Worm (Caenorhabditis elegans): Measurements from ENCODE around the gene osm-10.
A peak's percentile ranks its signal among the peaks of the same experiment; 100 is the strongest.

osm-10 gene

DNA sequence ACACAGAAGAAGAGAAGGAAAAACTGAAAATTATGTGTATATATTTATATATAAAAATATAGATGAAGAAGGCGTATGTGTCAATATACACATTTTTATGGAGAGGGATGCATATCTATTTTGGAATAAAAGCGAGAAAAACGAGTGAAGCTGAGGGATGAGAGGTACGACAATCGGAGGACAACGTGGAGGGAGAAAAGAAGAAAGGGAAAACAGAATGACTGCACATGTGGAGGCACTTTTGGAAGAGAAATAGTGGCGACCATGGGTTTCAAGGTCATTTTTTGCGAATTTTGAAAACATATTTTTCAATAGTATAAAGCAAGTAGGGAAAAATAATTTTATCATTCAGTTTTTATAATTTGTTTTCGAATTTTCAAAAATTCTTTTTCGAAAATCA lies 49.5 kb downstream of the osm-10 start:
- TF ChIP-seq W03F9.2 (tag; optimal IDR thresholded peaks at IDR 0.05) = no peak
- TF ChIP-seq dao-5 (tag; optimal IDR thresholded peaks at IDR 0.05) = no peak
- no peak for TF ChIP-seq him-1 (tag; optimal IDR thresholded peaks at IDR 0.05)

DNA sequence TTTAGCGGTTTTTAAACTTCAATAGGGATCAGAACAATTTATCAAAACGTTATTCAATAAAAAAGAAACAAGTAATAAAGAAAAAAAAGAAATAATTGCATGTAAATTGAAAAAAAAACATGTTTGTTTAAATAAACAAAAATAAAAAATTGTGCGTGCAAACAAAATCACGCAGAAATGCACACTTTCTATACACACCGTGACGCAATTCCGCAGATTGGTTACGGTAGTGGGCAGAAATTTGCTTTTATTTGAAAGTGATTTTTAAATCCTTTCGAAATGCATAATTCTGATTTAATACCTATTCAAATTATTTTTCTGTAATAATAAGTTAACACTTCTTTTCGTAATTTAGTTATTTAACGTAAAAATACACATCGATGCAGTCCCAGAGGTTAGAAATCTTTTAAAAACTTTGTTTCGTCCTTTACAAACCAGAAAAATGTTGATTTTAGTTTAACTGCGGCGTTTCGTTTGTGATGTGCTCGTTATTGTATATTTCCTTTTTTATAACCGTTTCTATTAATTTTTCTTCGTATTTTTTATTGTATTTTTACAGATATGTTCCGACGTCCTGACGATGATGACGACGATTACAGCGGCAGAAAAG lies 50.1 kb downstream of the osm-10 start, which contains the start of gene cwf-19L2:
TSS of gene cwf-19L2 (plus strand) at position 560 of the 610 bp plus-strand sequence.
- TF ChIP-seq W03F9.2 (tag; optimal IDR thresholded peaks at IDR 0.05) (peak; percentile 27), him-1 (tag; optimal IDR thresholded peaks at IDR 0.05) (no peak)

Data from whole organism, L4/young adult.